Worm (Caenorhabditis elegans) whole organism, mixed stage, embryonic: ENCODE results near the gene gst-7.
A peak's percentile ranks its signal among the peaks of the same experiment; 100 is the strongest.
"Not testable (repeated sequence)": the region's sequence is repeated elsewhere in the genome, so short reads cannot be mapped to it uniquely, and the experiment has no call there.

ENCODE experiments used
- M03D4.4 ChIP-seq: sonication (generic microtip); optimal IDR thresholded peaks from 2 replicates; lab custom pipeline; 2017; ENCODE audit warnings: mild to moderate bottlenecking, missing genetic modification characterization, missing compliant biosample characterization
- bed-3 ChIP-seq: fragments of 200-800 bp; sonication (Bioruptor generic); optimal IDR thresholded peaks from 3 replicates; lab custom pipeline; 2018; ENCODE audit warnings: mild to moderate bottlenecking, missing genetic modification characterization, moderate library complexity, missing compliant biosample characterization
- blmp-1 ChIP-seq: fragments of 150-350 bp; optimal IDR thresholded peaks from 2 replicates; lab custom pipeline; 2014; ENCODE audit warnings: missing biosample characterization, missing genetic modification characterization
- ceh-39 ChIP-seq: fragments of 150-350 bp; optimal IDR thresholded peaks from 2 replicates; lab custom pipeline; 2014; ENCODE audit warnings: missing biosample characterization, missing genetic modification characterization
- ceh-43 ChIP-seq: fragments of 200-800 bp; sonication (Bioruptor generic); optimal IDR thresholded peaks from 2 replicates; lab custom pipeline; 2018; ENCODE audit warnings: mild to moderate bottlenecking, missing genetic modification characterization, moderate library complexity, missing compliant biosample characterization
- cnd-1 ChIP-seq: fragments of 200-800 bp; sonication (Bioruptor generic); optimal IDR thresholded peaks from 2 replicates; lab custom pipeline; 2018; ENCODE audit warnings: mild to moderate bottlenecking, missing genetic modification characterization, missing compliant biosample characterization
- drap-1 ChIP-seq: fragments of 200-800 bp; sonication (Bioruptor generic); optimal IDR thresholded peaks from 3 replicates; lab custom pipeline; 2018; ENCODE audit warnings: mild to moderate bottlenecking, missing genetic modification characterization, missing compliant biosample characterization
- elt-1 ChIP-seq: sonication (generic microtip); optimal IDR thresholded peaks from 2 replicates; lab custom pipeline; 2017; ENCODE audit warnings: missing genetic modification characterization, mild to moderate bottlenecking, missing compliant biosample characterization, antibody characterized with exemption, moderate library complexity, borderline replicate concordance; ENCODE audit not compliant: insufficient read depth
- elt-3 ChIP-seq: fragments of 150-350 bp; optimal IDR thresholded peaks from 2 replicates; lab custom pipeline; 2014; ENCODE audit warnings: missing biosample characterization, missing genetic modification characterization
- ham-2 ChIP-seq: fragments of 200-800 bp; sonication (Bioruptor generic); optimal IDR thresholded peaks from 2 replicates; lab custom pipeline; 2018; ENCODE audit warnings: mild to moderate bottlenecking, missing genetic modification characterization, missing compliant biosample characterization
- hlh-1 ChIP-seq: fragments of 150-350 bp; optimal IDR thresholded peaks from 2 replicates; lab custom pipeline; 2014; ENCODE audit warnings: missing biosample characterization, missing genetic modification reagents, missing genetic modification characterization
- lin-13 ChIP-seq: fragments of 150-350 bp; optimal IDR thresholded peaks from 2 replicates; lab custom pipeline; 2014; ENCODE audit warnings: missing biosample characterization, missing genetic modification characterization
- lin-32 ChIP-seq: fragments of 200-800 bp; sonication (Bioruptor generic); optimal IDR thresholded peaks from 2 replicates; lab custom pipeline; 2018; ENCODE audit warnings: mild to moderate bottlenecking, missing genetic modification characterization, missing compliant biosample characterization
- lsy-2 ChIP-seq: fragments of 150-350 bp; optimal IDR thresholded peaks from 2 replicates; lab custom pipeline; 2014; ENCODE audit warnings: missing biosample characterization, missing genetic modification characterization
- mab-5 ChIP-seq: fragments of 150-350 bp; optimal IDR thresholded peaks from 2 replicates; lab custom pipeline; 2014; ENCODE audit warnings: missing biosample characterization, missing genetic modification characterization
- mep-1 ChIP-seq: fragments of 150-350 bp; optimal IDR thresholded peaks from 2 replicates; lab custom pipeline; 2017; ENCODE audit warnings: missing biosample characterization, missing genetic modification reagents, missing genetic modification characterization, inconsistent platforms
- mls-2 ChIP-seq: sonication (generic microtip); optimal IDR thresholded peaks from 2 replicates; lab custom pipeline; 2016; ENCODE audit warnings: mild to moderate bottlenecking, missing genetic modification characterization, moderate library complexity, missing compliant biosample characterization
- nhr-12 ChIP-seq: fragments of 150-350 bp; optimal IDR thresholded peaks from 2 replicates; lab custom pipeline; 2014; ENCODE audit warnings: missing biosample characterization, missing genetic modification characterization
- nhr-2 ChIP-seq: fragments of 150-350 bp; optimal IDR thresholded peaks from 2 replicates; lab custom pipeline; 2014; ENCODE audit warnings: missing biosample characterization, missing genetic modification characterization
- nhr-237 ChIP-seq: fragments of 150-350 bp; optimal IDR thresholded peaks from 2 replicates; lab custom pipeline; 2014; ENCODE audit warnings: missing biosample characterization, missing genetic modification characterization
- nhr-28 ChIP-seq: fragments of 150-350 bp; optimal IDR thresholded peaks from 2 replicates; lab custom pipeline; 2014; ENCODE audit warnings: missing biosample characterization, missing genetic modification characterization
- nhr-76 ChIP-seq: sonication (generic microtip); optimal IDR thresholded peaks from 2 replicates; lab custom pipeline; 2017; ENCODE audit warnings: missing biosample characterization, missing genetic modification characterization
- pha-4 ChIP-seq: fragments of 150-350 bp; optimal IDR thresholded peaks from 2 replicates; lab custom pipeline; 2018; ENCODE audit warnings: missing biosample characterization, missing genetic modification reagents, missing genetic modification characterization
- sem-2 ChIP-seq: fragments of 200-800 bp; sonication (Bioruptor generic); optimal IDR thresholded peaks from 2 replicates; lab custom pipeline; 2018; ENCODE audit warnings: mild to moderate bottlenecking, missing genetic modification characterization, missing compliant biosample characterization
- snpc-4 ChIP-seq: fragments of 150-350 bp; optimal IDR thresholded peaks from 2 replicates; lab custom pipeline; 2014; ENCODE audit warnings: missing biosample characterization, missing genetic modification characterization
- tbx-8 ChIP-seq: fragments of 200-800 bp; sonication (Bioruptor generic); optimal IDR thresholded peaks from 2 replicates; lab custom pipeline; 2018; ENCODE audit warnings: mild to moderate bottlenecking, missing genetic modification characterization, moderate library complexity, missing compliant biosample characterization
- unc-120 ChIP-seq: sonication (generic microtip); optimal IDR thresholded peaks from 2 replicates; lab custom pipeline; 2017; ENCODE audit warnings: missing genetic modification characterization, missing compliant biosample characterization; ENCODE audit not compliant: poor library complexity, severe bottlenecking
- unc-39 ChIP-seq: fragments of 150-350 bp; optimal IDR thresholded peaks from 2 replicates; lab custom pipeline; 2014; ENCODE audit warnings: missing biosample characterization, missing genetic modification characterization
- unc-62 ChIP-seq: fragments of 150-350 bp; optimal IDR thresholded peaks from 2 replicates; lab custom pipeline; 2014; ENCODE audit warnings: missing biosample characterization, missing genetic modification reagents, missing genetic modification characterization
- zip-8 ChIP-seq: fragments of 150-350 bp; optimal IDR thresholded peaks from 2 replicates; lab custom pipeline; 2014; ENCODE audit warnings: missing biosample characterization, missing genetic modification characterization
- ztf-11 ChIP-seq: fragments of 150-350 bp; optimal IDR thresholded peaks from 2 replicates; lab custom pipeline; 2014; ENCODE audit warnings: missing biosample characterization, missing genetic modification characterization

gst-7 gene

ce11 chrII:4914214-4914613 lies 32.4 kb downstream of the gst-7 start, which contains the start of gene R05F9.11:
Gene R05F9.11 (minus strand): TSS chrII:4914218.
- TF ChIP-seq ham-2 = no peak
- no peak for TF ChIP-seq cnd-1 (tag; lab: Kevin White, UChicago)
- TF ChIP-seq drap-1 (GFP tag; lab: Kevin White, UChicago) = no peak
- TF ChIP-seq unc-39 (tag; lab: Kevin White, UChicago) = no peak
- TF ChIP-seq elt-1 (tag; lab: Kevin White, UChicago) = no peak
- no peak for TF ChIP-seq bed-3 (GFP tag; lab: Kevin White, UChicago)
- no peak for TF ChIP-seq hlh-1 (tag; lab: Kevin White, UChicago)
- TF ChIP-seq pha-4 (tag; lab: Kevin White, UChicago) = no peak
- TF ChIP-seq lin-13 (tag; lab: Kevin White, UChicago) = no peak
- no peak for TF ChIP-seq ceh-43 (GFP tag; lab: Kevin White, UChicago)
- no peak for TF ChIP-seq nhr-237 (tag; lab: Kevin White, UChicago)
- no peak for TF ChIP-seq sem-2 (GFP tag; lab: Kevin White, UChicago)
- TF ChIP-seq ceh-39 = no peak
- TF ChIP-seq mab-5 = no peak
- no peak for TF ChIP-seq blmp-1 (tag; lab: Kevin White, UChicago)
- no peak for TF ChIP-seq unc-62 (GFP tag; lab: Kevin White, UChicago)
- no peak for TF ChIP-seq snpc-4 (tag; lab: Kevin White, UChicago)
- no peak for TF ChIP-seq lin-32 (GFP tag; lab: Kevin White, UChicago)
- TF ChIP-seq, all 35 proteins: peak for 0

DNA sequence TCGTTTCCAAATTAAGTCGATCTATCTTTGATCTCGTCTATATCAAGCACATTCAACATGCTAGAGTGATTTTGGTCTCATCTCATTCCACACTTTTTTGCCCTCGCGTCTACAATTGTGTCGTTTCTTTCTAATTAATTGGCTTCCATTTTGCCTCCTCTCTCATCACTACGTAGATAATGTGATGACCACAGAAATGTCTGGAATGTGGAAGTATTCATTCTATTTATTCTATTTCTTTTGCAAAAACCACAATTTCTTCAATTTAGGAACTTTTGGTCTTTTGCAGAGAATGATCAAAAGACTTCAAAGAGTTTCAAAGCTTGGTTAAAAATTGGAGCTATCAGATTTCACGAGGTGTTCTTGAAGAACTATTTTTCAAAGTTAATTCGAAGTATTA lies 33.7 kb downstream of the gst-7 start:
- no peak for TF ChIP-seq blmp-1 (tag; lab: Kevin White, UChicago)
- no peak for TF ChIP-seq lin-13 (tag; lab: Kevin White, UChicago)
- TF ChIP-seq tbx-8 (GFP tag; lab: Kevin White, UChicago) = no peak
- no peak for TF ChIP-seq bed-3 (GFP tag; lab: Kevin White, UChicago)
- TF ChIP-seq nhr-12 (tag; lab: Kevin White, UChicago) = no peak
- no peak for TF ChIP-seq mls-2 (tag; lab: Kevin White, UChicago)
- TF ChIP-seq elt-3 = no peak
- TF ChIP-seq snpc-4 (tag; lab: Kevin White, UChicago) = no peak
- TF ChIP-seq mep-1 (tag; lab: Kevin White, UChicago) = no peak
- no peak for TF ChIP-seq ceh-43 (GFP tag; lab: Kevin White, UChicago)
- no peak for TF ChIP-seq nhr-76 (tag; lab: Kevin White, UChicago)

DNA sequence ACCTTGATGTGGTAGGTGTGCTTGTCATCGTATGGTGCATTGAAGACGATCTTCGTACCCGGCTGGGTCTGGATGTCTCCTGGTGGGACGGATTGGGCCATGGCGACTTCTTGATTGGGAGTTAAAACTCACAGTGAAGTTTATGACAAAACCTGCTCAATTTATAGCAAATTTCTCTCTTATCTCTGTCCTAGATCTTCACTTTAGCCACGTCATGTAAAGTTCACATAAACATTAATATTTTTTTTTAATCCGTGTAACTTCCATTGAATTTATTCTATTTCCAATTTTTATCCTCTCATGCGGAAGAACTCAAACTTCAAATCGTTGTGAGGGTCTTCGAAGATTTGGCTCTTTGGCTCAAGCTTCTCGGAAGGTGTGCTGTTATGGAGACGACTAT lies 34.6 kb downstream of the gst-7 start, which contains the start of gene msp-31:
Gene msp-31, minus strand, starts transcription at position 101 of the 400 bp plus-strand sequence.
- TF ChIP-seq nhr-28 (tag; lab: Kevin White, UChicago); zip-8; snpc-4 (tag; lab: Kevin White, UChicago): not testable (repeated sequence)

DNA sequence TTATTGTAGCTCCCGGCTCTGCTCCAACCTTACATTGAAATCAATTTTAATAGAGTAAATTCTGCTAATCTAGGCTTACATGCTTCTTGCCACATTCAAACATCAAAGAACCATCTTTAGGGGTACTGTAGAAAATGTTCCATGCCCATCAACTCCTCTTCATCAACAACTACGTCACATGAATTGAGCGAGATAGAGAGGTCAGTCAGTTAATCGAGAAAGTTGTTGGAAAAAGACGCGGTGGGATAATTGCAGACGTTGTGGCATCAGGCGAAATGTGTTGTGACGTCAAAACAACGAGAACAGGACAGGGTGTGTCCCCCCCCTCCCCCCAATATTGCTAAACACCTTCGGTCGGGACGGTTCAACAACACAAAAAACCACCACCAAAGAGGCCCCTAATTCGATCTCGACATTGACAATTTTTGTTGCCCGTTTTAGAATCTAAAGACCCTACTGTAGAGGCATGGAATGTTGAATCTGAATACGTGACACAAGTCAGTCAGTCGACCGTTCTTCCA lies 36.7 kb downstream of the gst-7 start:
- TF ChIP-seq nhr-2 (tag; lab: Kevin White, UChicago) (peak; percentile 64), pha-4 (tag; lab: Kevin White, UChicago) (no peak)

DNA sequence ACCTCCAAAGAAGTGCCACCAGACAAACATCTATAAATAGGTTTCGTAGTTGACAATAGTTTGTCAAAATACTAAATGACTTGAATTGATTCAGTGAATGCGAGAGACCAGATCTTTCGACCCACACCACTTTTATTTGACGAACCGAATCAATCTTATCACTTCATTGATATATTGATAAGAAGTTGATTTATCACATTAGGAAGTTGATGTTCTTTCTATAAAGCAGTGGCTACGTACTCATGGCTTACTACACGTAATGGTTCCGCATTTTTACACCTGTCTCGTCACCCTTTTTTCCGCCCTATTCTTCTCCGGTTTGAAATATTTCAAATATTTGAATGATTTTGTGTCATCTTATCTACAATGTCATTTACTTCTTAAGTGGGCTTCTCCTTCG lies 38.7 kb downstream of the gst-7 start:
- TF ChIP-seq nhr-28 (tag; lab: Kevin White, UChicago) = no peak
- TF ChIP-seq lin-32 (GFP tag; lab: Kevin White, UChicago) = no peak
- TF ChIP-seq unc-62 (GFP tag; lab: Kevin White, UChicago) = no peak
- TF ChIP-seq drap-1 (GFP tag; lab: Kevin White, UChicago) = no peak
- no peak for TF ChIP-seq ztf-11
- no peak for TF ChIP-seq unc-120 (tag; lab: Kevin White, UChicago)
- TF ChIP-seq unc-39 (tag; lab: Kevin White, UChicago) = no peak

- no peak for TF ChIP-seq cnd-1 (tag; lab: Kevin White, UChicago)
- no peak for TF ChIP-seq hlh-1 (tag; lab: Kevin White, UChicago)
- no peak for TF ChIP-seq nhr-237 (tag; lab: Kevin White, UChicago)
- no peak for TF ChIP-seq nhr-28 (tag; lab: Kevin White, UChicago)
- no peak for TF ChIP-seq nhr-2 (tag; lab: Kevin White, UChicago)
- no peak for TF ChIP-seq lsy-2 (tag; lab: Kevin White, UChicago)
- TF ChIP-seq M03D4.4 (tag; lab: Kevin White, UChicago) = no peak
- no peak for TF ChIP-seq elt-1 (tag; lab: Kevin White, UChicago)
- TF ChIP-seq lin-32 (GFP tag; lab: Kevin White, UChicago) = no peak
- TF ChIP-seq snpc-4 (tag; lab: Kevin White, UChicago) = no peak
- no peak for TF ChIP-seq drap-1 (GFP tag; lab: Kevin White, UChicago)
- TF ChIP-seq, all 35 proteins: peak for 0
Measured at ce11 chrII:4924729-4925128, 42.9 kb downstream of the gst-7 start.
